Worm (Caenorhabditis elegans): ENCODE measurements around the gene nos-2.

DNA sequence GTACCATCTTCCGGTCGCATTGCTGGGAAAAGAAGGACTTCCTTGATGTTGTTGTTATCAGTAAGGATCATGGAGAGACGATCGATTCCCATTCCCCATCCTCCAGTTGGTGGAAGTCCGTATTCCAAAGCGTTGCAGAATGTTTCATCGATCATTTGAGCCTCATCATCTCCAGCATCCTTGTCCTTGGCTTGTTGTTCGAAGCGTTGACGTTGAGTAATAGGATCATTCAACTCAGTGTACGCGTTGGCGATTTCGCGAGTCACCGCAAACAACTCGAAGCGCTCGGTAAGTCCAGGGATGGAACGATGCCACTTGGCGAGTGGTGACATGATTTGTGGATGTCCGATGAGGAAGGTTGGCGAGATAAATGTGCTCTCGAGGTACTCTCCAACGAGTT is 5.0 kb downstream of the nos-2 start:
- no peak for TF ChIP-seq dsc-1 (tag; optimal IDR thresholded peaks at IDR 0.05)
- TF ChIP-seq nhr-28 (tag; optimal IDR thresholded peaks at IDR 0.05), result no peak
- no peak for TF ChIP-seq nhr-11 (tag; optimal IDR thresholded peaks at IDR 0.05)
- no peak for TF ChIP-seq lin-13 (GFP tag; optimal IDR thresholded peaks at IDR 0.05)
- no peak for TF ChIP-seq sox-4 (tag; optimal IDR thresholded peaks at IDR 0.05)

All from whole organism, L1 larva.